Worm (Caenorhabditis elegans) whole organism, L1 larva: Measurements from ENCODE around the gene C50C3.19.

Experiments used
- C04F5.9 ChIP-seq: sonication (generic microtip); optimal IDR thresholded peaks from 2 replicates; lab custom pipeline; 2016; ENCODE audit warnings: missing genetic modification characterization, missing compliant biosample characterization
- C16A3.4 ChIP-seq: fragments of 150-350 bp; optimal IDR thresholded peaks from 2 replicates; lab custom pipeline; 2014; ENCODE audit warnings: missing biosample characterization, missing genetic modification characterization
- C34B4.2 ChIP-seq: sonication (generic microtip); optimal IDR thresholded peaks from 2 replicates; lab custom pipeline; 2017; ENCODE audit warnings: mild to moderate bottlenecking, missing genetic modification characterization, missing compliant biosample characterization
- F16B12.6 ChIP-seq: fragments of 150-350 bp; optimal IDR thresholded peaks from 2 replicates; lab custom pipeline; 2014; ENCODE audit warnings: missing biosample characterization, missing genetic modification characterization
- Y116A8C.19 ChIP-seq: sonication (generic microtip); optimal IDR thresholded peaks from 2 replicates; lab custom pipeline; 2016; ENCODE audit warnings: missing compliant biosample characterization, missing genetic modification characterization, borderline replicate concordance
- aha-1 ChIP-seq: fragments of 150-350 bp; optimal IDR thresholded peaks from 2 replicates; lab custom pipeline; 2014; ENCODE audit warnings: missing biosample characterization, missing genetic modification characterization
- aly-2 ChIP-seq: fragments of 150-350 bp; optimal IDR thresholded peaks from 2 replicates; lab custom pipeline; 2014; ENCODE audit warnings: missing biosample characterization, missing genetic modification characterization
- ama-1 ChIP-seq: fragments of 150-350 bp; optimal IDR thresholded peaks from 2 replicates; lab custom pipeline; 2014
- blmp-1 ChIP-seq: fragments of 150-350 bp; optimal IDR thresholded peaks from 2 replicates; lab custom pipeline; 2014; ENCODE audit warnings: missing biosample characterization, missing genetic modification characterization
- ceh-8 ChIP-seq: fragments of 200-800 bp; sonication (Bioruptor generic); optimal IDR thresholded peaks from 2 replicates; lab custom pipeline; 2018; ENCODE audit warnings: mild to moderate bottlenecking, missing genetic modification characterization, moderate library complexity, missing compliant biosample characterization
- ceh-82 ChIP-seq, 3 experiments: fragments of 150-350 bp in 1 of 3; sonication (generic microtip) in 2 of 3; optimal IDR thresholded peaks; 2 replicates each; lab custom pipeline; 2014 to 2017; ENCODE audit warnings: missing biosample characterization in 3 of 3, missing genetic modification characterization in 3 of 3
- ceh-88 ChIP-seq: fragments of 200-800 bp; sonication (Bioruptor generic); IDR thresholded peaks from 2 replicates; pipeline ENCODE4 v1.3.6; 2022; ENCODE audit warnings: missing genetic modification characterization, missing compliant biosample characterization
- ceh-90 ChIP-seq: sonication (generic microtip); optimal IDR thresholded peaks from 2 replicates; lab custom pipeline; 2016; ENCODE audit warnings: missing genetic modification characterization, missing compliant biosample characterization
- ces-1 ChIP-seq: fragments of 150-350 bp; optimal IDR thresholded peaks from 2 replicates; lab custom pipeline; 2014; ENCODE audit warnings: missing biosample characterization, missing genetic modification reagents, missing genetic modification characterization
- dsc-1 ChIP-seq: sonication (generic microtip); optimal IDR thresholded peaks from 2 replicates; lab custom pipeline; 2016; ENCODE audit warnings: mild to moderate bottlenecking, missing genetic modification characterization, missing compliant biosample characterization
- efl-1 ChIP-seq, 4 experiments: fragments of 150-350 bp; optimal IDR thresholded peaks in 3 of 4; peaks in 1 of 4; 1 replicate in 1 of 4; 2 replicates in 3 of 4; lab custom pipeline; 2014; ENCODE audit warnings: missing biosample characterization in 2 of 4, missing genetic modification characterization in 2 of 4, missing genetic modification reagents in 2 of 4
- efl-3 ChIP-seq: fragments of 200-800 bp; sonication (Bioruptor generic); optimal IDR thresholded peaks from 2 replicates; lab custom pipeline; 2018; ENCODE audit warnings: mild to moderate bottlenecking, missing genetic modification characterization, missing compliant biosample characterization
- egl-13 ChIP-seq: sonication (generic microtip); optimal IDR thresholded peaks from 2 replicates; lab custom pipeline; 2016; ENCODE audit warnings: missing genotype, missing genetic modification reagents, missing genetic modification characterization, missing compliant biosample characterization
- egl-27 ChIP-seq, 2 experiments: fragments of 150-350 bp in 1 of 2; sonication (generic microtip); optimal IDR thresholded peaks; 3 replicates each; lab custom pipeline; 2017 to 2018; ENCODE audit warnings: missing biosample characterization in 2 of 2, missing genetic modification characterization in 2 of 2, missing genetic modification reagents in 2 of 2
- elt-2 ChIP-seq: sonication (generic microtip); optimal IDR thresholded peaks from 2 replicates; lab custom pipeline; 2016; ENCODE audit warnings: missing genetic modification characterization, mild to moderate bottlenecking, inconsistent platforms, missing compliant biosample characterization, missing genetic modification reagents
- ets-5 ChIP-seq: fragments of 200-800 bp; sonication (Bioruptor generic); IDR thresholded peaks from 2 replicates; pipeline ENCODE4 v1.3.6; 2022; ENCODE audit warnings: missing genetic modification characterization, missing compliant biosample characterization
- fkh-10 ChIP-seq: sonication (generic microtip); optimal IDR thresholded peaks from 2 replicates; lab custom pipeline; 2017; ENCODE audit warnings: missing biosample characterization, missing genetic modification reagents, missing genetic modification characterization
- fkh-8 ChIP-seq: sonication (generic microtip); optimal IDR thresholded peaks from 2 replicates; lab custom pipeline; 2016; ENCODE audit warnings: mild to moderate bottlenecking, missing genetic modification characterization, missing compliant biosample characterization
- hlh-17 ChIP-seq: fragments of 200-800 bp; sonication (Bioruptor generic); optimal IDR thresholded peaks from 2 replicates; lab custom pipeline; 2018; ENCODE audit warnings: missing genetic modification characterization, mild to moderate bottlenecking, missing compliant biosample characterization, moderate library complexity, borderline replicate concordance
- jun-1 ChIP-seq: fragments of 150-350 bp; optimal IDR thresholded peaks from 2 replicates; lab custom pipeline; 2014; ENCODE audit warnings: missing biosample characterization, missing genetic modification reagents, missing genetic modification characterization
- lin-13 ChIP-seq: fragments of 150-350 bp; optimal IDR thresholded peaks from 2 replicates; lab custom pipeline; 2014; ENCODE audit warnings: missing biosample characterization, missing genetic modification reagents, missing genetic modification characterization
- lin-14 ChIP-seq: fragments of 200-800 bp; sonication (Bioruptor generic); optimal IDR thresholded peaks from 2 replicates; lab custom pipeline; 2018; ENCODE audit warnings: mild to moderate bottlenecking, missing genetic modification characterization, moderate library complexity, missing compliant biosample characterization
- lin-15B ChIP-seq: fragments of 150-350 bp; sonication (generic microtip); optimal IDR thresholded peaks from 3 replicates; lab custom pipeline; 2014; ENCODE audit warnings: missing biosample characterization, missing genetic modification characterization
- lin-35 ChIP-seq, 2 experiments: fragments of 150-350 bp; optimal IDR thresholded peaks; 2 replicates each; lab custom pipeline; 2014; ENCODE audit warnings: missing biosample characterization in 2 of 2, missing genetic modification characterization in 2 of 2, missing genetic modification reagents in 2 of 2
- lsy-2 ChIP-seq, 2 experiments: fragments of 150-350 bp; optimal IDR thresholded peaks; 2 replicates each; lab custom pipeline; 2014; ENCODE audit warnings: missing biosample characterization in 2 of 2, missing genetic modification characterization in 2 of 2
- mab-9 ChIP-seq: fragments of 200-800 bp; sonication (Bioruptor generic); IDR thresholded peaks from 2 replicates; pipeline ENCODE4 v1.3.6; 2022; ENCODE audit warnings: missing genetic modification reagents, missing genetic modification characterization, missing compliant biosample characterization
- mef-2 ChIP-seq: fragments of 150-350 bp; optimal IDR thresholded peaks from 2 replicates; lab custom pipeline; 2014; ENCODE audit warnings: missing biosample characterization, missing genetic modification characterization
- mep-1 ChIP-seq: fragments of 150-350 bp; optimal IDR thresholded peaks from 2 replicates; lab custom pipeline; 2014; ENCODE audit warnings: missing biosample characterization, missing genetic modification characterization
- nhr-19 ChIP-seq: fragments of 200-800 bp; sonication (Bioruptor generic); conservative IDR thresholded peaks from 2 replicates; pipeline ENCODE4 v1.3.6; 2022; ENCODE audit warnings: missing genetic modification characterization, missing compliant biosample characterization
- nhr-20 ChIP-seq: sonication (generic microtip); optimal IDR thresholded peaks from 2 replicates; lab custom pipeline; 2016; ENCODE audit warnings: mild to moderate bottlenecking, missing genetic modification characterization, missing compliant biosample characterization
- nhr-28 ChIP-seq: fragments of 150-350 bp; optimal IDR thresholded peaks from 2 replicates; lab custom pipeline; 2014; ENCODE audit warnings: missing biosample characterization, missing genetic modification characterization
- nhr-71 ChIP-seq: sonication (generic microtip); optimal IDR thresholded peaks from 2 replicates; lab custom pipeline; 2016; ENCODE audit warnings: mild to moderate bottlenecking, missing genetic modification characterization, moderate library complexity, missing compliant biosample characterization
- nhr-76 ChIP-seq: sonication (generic microtip); optimal IDR thresholded peaks from 2 replicates; lab custom pipeline; 2017; ENCODE audit warnings: missing biosample characterization, missing genetic modification characterization
- nhr-77 ChIP-seq: fragments of 150-350 bp; optimal IDR thresholded peaks from 2 replicates; lab custom pipeline; 2014; ENCODE audit warnings: missing biosample characterization, missing genetic modification characterization
- nhr-90 ChIP-seq: sonication (generic microtip); optimal IDR thresholded peaks from 2 replicates; lab custom pipeline; 2016; ENCODE audit warnings: mild to moderate bottlenecking, missing genetic modification characterization, missing compliant biosample characterization; ENCODE audit not compliant: poor library complexity
- pax-3 ChIP-seq: fragments of 200-800 bp; sonication (Bioruptor generic); optimal IDR thresholded peaks from 2 replicates; lab custom pipeline; 2018; ENCODE audit warnings: mild to moderate bottlenecking, missing genetic modification characterization, moderate library complexity, missing compliant biosample characterization
- pqm-1 ChIP-seq: sonication (generic microtip); optimal IDR thresholded peaks from 3 replicates; lab custom pipeline; 2017; ENCODE audit warnings: missing biosample characterization, missing genetic modification characterization
- skn-1 ChIP-seq: fragments of 150-350 bp; optimal IDR thresholded peaks from 2 replicates; lab custom pipeline; 2014; ENCODE audit warnings: missing biosample characterization, missing genetic modification characterization
- snpc-4 ChIP-seq: fragments of 150-350 bp; optimal IDR thresholded peaks from 2 replicates; lab custom pipeline; 2014; ENCODE audit warnings: missing biosample characterization, missing genetic modification characterization
- sox-4 ChIP-seq: sonication (generic microtip); optimal IDR thresholded peaks from 2 replicates; lab custom pipeline; 2016; ENCODE audit warnings: missing genetic modification characterization, missing compliant biosample characterization
- sptf-1 ChIP-seq: fragments of 150-350 bp; optimal IDR thresholded peaks from 2 replicates; lab custom pipeline; 2014; ENCODE audit warnings: missing biosample characterization, missing genetic modification characterization
- tlp-1 ChIP-seq: fragments of 150-350 bp; optimal IDR thresholded peaks from 2 replicates; lab custom pipeline; 2014; ENCODE audit warnings: missing biosample characterization, missing genetic modification characterization
- unc-130 ChIP-seq: fragments of 150-350 bp; optimal IDR thresholded peaks from 2 replicates; lab custom pipeline; 2017; ENCODE audit warnings: missing biosample characterization, missing genetic modification characterization, inconsistent platforms
- unc-86 ChIP-seq: sonication (generic microtip); optimal IDR thresholded peaks from 2 replicates; lab custom pipeline; 2016; ENCODE audit warnings: missing genetic modification characterization, missing compliant biosample characterization
- unc-98 ChIP-seq: fragments of 200-800 bp; sonication (Bioruptor generic); IDR thresholded peaks from 2 replicates; pipeline ENCODE4 v1.3.6; 2022; ENCODE audit warnings: missing genetic modification characterization, missing compliant biosample characterization
- zag-1 ChIP-seq: fragments of 150-350 bp; optimal IDR thresholded peaks from 2 replicates; lab custom pipeline; 2014; ENCODE audit warnings: missing biosample characterization, missing genetic modification characterization
- zip-4 ChIP-seq: fragments of 200-800 bp; sonication (Bioruptor generic); optimal IDR thresholded peaks from 2 replicates; lab custom pipeline; 2018; ENCODE audit warnings: mild to moderate bottlenecking, missing genetic modification characterization, moderate library complexity, missing compliant biosample characterization

Gene C50C3.19

DNA sequence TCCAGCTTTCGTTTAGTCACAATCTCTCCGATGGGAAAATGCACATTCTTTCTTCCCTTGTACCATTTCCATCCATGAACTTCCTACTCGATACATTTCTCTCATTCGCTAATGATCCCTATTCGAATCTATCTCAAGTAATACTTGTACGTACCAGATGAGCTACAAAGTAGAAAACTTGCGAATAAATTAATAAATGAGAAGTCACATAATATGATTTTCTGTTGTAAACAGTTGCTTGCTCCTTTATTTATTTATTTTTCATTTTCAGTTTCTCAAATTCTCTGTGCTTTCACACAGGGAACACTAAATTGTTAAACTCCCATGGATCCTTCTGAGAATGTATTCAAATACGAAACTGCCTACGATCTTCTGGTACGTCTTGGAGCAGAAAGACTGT is 35.6 kb downstream of the C50C3.19 start, which contains the start of gene rfs-1:
TSS of gene rfs-1 (plus strand) at position 301 of the 400 bp plus-strand sequence.
- TF ChIP-seq unc-86 (tag; lab: Kevin White, UChicago) = no peak
- TF ChIP-seq ces-1 = no peak
- no peak for TF ChIP-seq lin-14 (GFP tag; lab: Kevin White, UChicago)
- TF ChIP-seq ets-5 (GFP tag; lab: Robert Waterston, UW) = no peak
- TF ChIP-seq dsc-1 (tag; lab: Kevin White, UChicago) = no peak
- no peak for TF ChIP-seq zag-1 (tag; lab: Kevin White, UChicago)
- no peak for TF ChIP-seq Y116A8C.19 (tag; lab: Kevin White, UChicago)
- TF ChIP-seq nhr-20 (tag; lab: Kevin White, UChicago) = no peak
- no peak for TF ChIP-seq egl-13 (tag; lab: Kevin White, UChicago)
- TF ChIP-seq hlh-17 = no peak
- no peak for TF ChIP-seq elt-2

- TF ChIP-seq nhr-71 (tag; lab: Kevin White, UChicago) (peak; percentile 94), nhr-19 (GFP tag; lab: Robert Waterston, UW) (peak; percentile 71), mep-1 (tag; lab: Kevin White, UChicago) (peak; percentile 51), C04F5.9 (tag; lab: Kevin White, UChicago) (no peak), unc-86 (tag; lab: Kevin White, UChicago) (peak; percentile 96), lsy-2 (tag; optimal IDR thresholded peaks at IDR 0.05; lab: Kevin White, UChicago) (peak; percentile 75 to 88), pax-3 (tag; lab: Kevin White, UChicago) (peak; percentile 64), nhr-76 (no peak), nhr-90 (peak; percentile 32), jun-1 (tag; lab: Kevin White, UChicago) (peak; percentile 47), skn-1 (tag; lab: Kevin White, UChicago) (peak; percentile 65), blmp-1 (tag; lab: Kevin White, UChicago) (peak; percentile 55), ceh-8 (GFP tag; lab: Kevin White, UChicago) (peak; percentile 29), unc-130 (tag; lab: Kevin White, UChicago) (peak; percentile 56), tlp-1 (tag; lab: Kevin White, UChicago) (no peak), lin-14 (GFP tag; lab: Kevin White, UChicago) (peak; percentile 99), ces-1 (no peak), aha-1 (tag; lab: Kevin White, UChicago) (no peak), ceh-90 (tag; lab: Kevin White, UChicago) (no peak), ceh-88 (peak; percentile 43; the same call in 1 of the 2 replicates), fkh-10 (peak; percentile 21), lin-35 (GFP tag; optimal IDR thresholded peaks at IDR 0.05; lab: Kevin White, UChicago) (peak; percentile 63 to 82), snpc-4 (tag; lab: Kevin White, UChicago) (peak; percentile 6), fkh-8 (peak; percentile 96), sptf-1 (no peak), C34B4.2 (tag; lab: Kevin White, UChicago) (no peak), aly-2 (tag; lab: Kevin White, UChicago) (no peak), efl-1 (optimal IDR thresholded peaks at IDR 0.05; lab: Kevin White, UChicago) (peak; percentile 68 to 70), efl-1 (GFP tag; optimal IDR thresholded peaks at IDR 0.05 in 1 of 2; lab: Kevin White, UChicago) (peak; percentile 48 to 97), ama-1 (lab: Kevin White, UChicago) (no peak), F16B12.6 (tag; lab: Kevin White, UChicago) (peak; percentile 50), ceh-82 (tag; optimal IDR thresholded peaks at IDR 0.05; lab: Kevin White, UChicago) (peak; percentile 25 to 70 (median 47)), sox-4 (tag; lab: Kevin White, UChicago) (peak; percentile 73), unc-98 (no peak), pqm-1 (tag; lab: Kevin White, UChicago) (no peak), zip-4 (GFP tag; lab: Kevin White, UChicago) (peak; percentile 9), efl-3 (GFP tag; lab: Kevin White, UChicago) (no peak), lin-13 (GFP tag; lab: Kevin White, UChicago) (peak; percentile 65), egl-27 (tag; optimal IDR thresholded peaks at IDR 0.05; lab: Kevin White, UChicago) (no peak), mef-2 (tag; lab: Kevin White, UChicago) (peak; percentile 58), lin-15B (tag; lab: Kevin White, UChicago) (no peak), nhr-28 (tag; lab: Kevin White, UChicago) (no peak), C16A3.4 (peak; percentile 82), mab-9 (GFP tag; lab: Robert Waterston, UW) (no peak), nhr-77 (tag; lab: Kevin White, UChicago) (peak; percentile 71)
These were observed 36.9 kb downstream of the C50C3.19 start, which contains the start of gene fbxl-1 for ce11 chrIII:8227511-8227910. fbxl-1 (plus strand) TSS chrIII:8227830.
